Worm (Caenorhabditis elegans) whole organism, midembryonic: ENCODE data around the gene R11G1.7.

Source experiments
- T22C8.4 ChIP-seq: fragments of 200-800 bp; sonication (Bioruptor generic); IDR thresholded peaks from 2 replicates; pipeline ENCODE4 v1.3.6; 2022; ENCODE audit warnings: missing genetic modification characterization, missing compliant biosample characterization
- cog-1 ChIP-seq: sonication (generic microtip); optimal IDR thresholded peaks from 2 replicates; lab custom pipeline; 2016; ENCODE audit warnings: missing genetic modification characterization, missing compliant biosample characterization
- flt-1 ChIP-seq: fragments of 200-800 bp; sonication (Bioruptor generic); IDR thresholded peaks from 2 replicates; pipeline ENCODE4 v1.3.6; 2022; ENCODE audit warnings: missing genetic modification characterization, missing compliant biosample characterization
- klf-2 ChIP-seq: fragments of 200-800 bp; sonication (Bioruptor generic); conservative IDR thresholded peaks from 2 replicates; pipeline ENCODE4 v1.3.6; 2022; ENCODE audit warnings: missing genetic modification reagents, missing genetic modification characterization, missing compliant biosample characterization
- med-1 ChIP-seq: sonication (generic microtip); optimal IDR thresholded peaks from 2 replicates; lab custom pipeline; 2017; ENCODE audit warnings: missing genetic modification characterization, mild to moderate bottlenecking, missing compliant biosample characterization, antibody characterized with exemption, missing genetic modification reagents; ENCODE audit not compliant: insufficient read depth
- ref-1 ChIP-seq: fragments of 200-800 bp; sonication (Bioruptor generic); conservative IDR thresholded peaks from 2 replicates; pipeline ENCODE4 v1.3.6; 2022; ENCODE audit warnings: missing genetic modification reagents, missing genetic modification characterization, missing compliant biosample characterization
- tab-1 ChIP-seq: fragments of 200-800 bp; sonication (Bioruptor generic); IDR thresholded peaks from 2 replicates; pipeline ENCODE4 v1.3.6; 2022; ENCODE audit warnings: missing genetic modification characterization, missing compliant biosample characterization
- ztf-23 ChIP-seq: fragments of 200-800 bp; sonication (Bioruptor generic); IDR thresholded peaks from 2 replicates; pipeline ENCODE4 v1.3.6; 2022; ENCODE audit warnings: missing genetic modification reagents, missing genetic modification characterization, missing compliant biosample characterization
- ztf-29 ChIP-seq: fragments of 200-800 bp; sonication (Bioruptor generic); IDR thresholded peaks from 2 replicates; pipeline ENCODE4 v1.3.6; 2022; ENCODE audit warnings: missing genetic modification reagents, missing genetic modification characterization, missing compliant biosample characterization

R11G1.7 gene

ce11 chrX:3655972-3656371 lies at the start of gene R11G1.7:
Gene R11G1.7 (plus strand): TSS chrX:3656272.
- TF ChIP-seq cog-1 (tag; lab: Kevin White, UChicago) (no peak), klf-2 (GFP tag; lab: Robert Waterston, UW) (no peak), ref-1 (GFP tag; lab: Robert Waterston, UW) (no peak), flt-1 (GFP tag; lab: Robert Waterston, UW) (no peak), med-1 (GFP tag; lab: Kevin White, UChicago) (no peak), ztf-23 (GFP tag; lab: Robert Waterston, UW) (no peak), ztf-29 (GFP tag; lab: Robert Waterston, UW) (no peak), T22C8.4 (GFP tag; lab: Robert Waterston, UW) (no peak), tab-1 (no peak)

ce11 chrX:3610442-3610841 lies 45.6 kb upstream of the R11G1.7 start:
- no peak for TF ChIP-seq klf-2 (GFP tag; lab: Robert Waterston, UW)
- TF ChIP-seq flt-1 (GFP tag; lab: Robert Waterston, UW), result no peak
- TF ChIP-seq ztf-23 (GFP tag; lab: Robert Waterston, UW), result no peak
- no peak for TF ChIP-seq T22C8.4 (GFP tag; lab: Robert Waterston, UW)
- TF ChIP-seq ztf-29 (GFP tag; lab: Robert Waterston, UW), result no peak
- TF ChIP-seq ref-1 (GFP tag; lab: Robert Waterston, UW), result no peak
- TF ChIP-seq tab-1, result no peak
- no peak for TF ChIP-seq cog-1 (tag; lab: Kevin White, UChicago)
- TF ChIP-seq med-1 (GFP tag; lab: Kevin White, UChicago), result no peak

- TF ChIP-seq T22C8.4 (GFP tag; lab: Robert Waterston, UW) (no peak), flt-1 (GFP tag; lab: Robert Waterston, UW) (no peak), ref-1 (GFP tag; lab: Robert Waterston, UW) (no peak), ztf-29 (GFP tag; lab: Robert Waterston, UW) (no peak), cog-1 (tag; lab: Kevin White, UChicago) (no peak), ztf-23 (GFP tag; lab: Robert Waterston, UW) (no peak), med-1 (GFP tag; lab: Kevin White, UChicago) (no peak), klf-2 (GFP tag; lab: Robert Waterston, UW) (no peak), tab-1 (no peak)
Measured at ce11 chrX:3611042-3611623, 44.9 kb upstream of the R11G1.7 start, which contains the start of gene C18B2.5. Gene C18B2.5 (minus strand): TSS chrX:3611092.

ce11 chrX:3611740-3612139 lies 44.3 kb upstream of the R11G1.7 start:
- TF ChIP-seq ztf-29 (GFP tag; lab: Robert Waterston, UW) (no peak), med-1 (GFP tag; lab: Kevin White, UChicago) (no peak), T22C8.4 (GFP tag; lab: Robert Waterston, UW) (no peak), cog-1 (tag; lab: Kevin White, UChicago) (no peak), ztf-23 (GFP tag; lab: Robert Waterston, UW) (no peak), tab-1 (no peak), ref-1 (GFP tag; lab: Robert Waterston, UW) (no peak), klf-2 (GFP tag; lab: Robert Waterston, UW) (no peak), flt-1 (GFP tag; lab: Robert Waterston, UW) (no peak)

ce11 chrX:3613665-3614064 lies 42.4 kb upstream of the R11G1.7 start:
- TF ChIP-seq med-1 (GFP tag; lab: Kevin White, UChicago), result no peak
- no peak for TF ChIP-seq cog-1 (tag; lab: Kevin White, UChicago)
- no peak for TF ChIP-seq ztf-29 (GFP tag; lab: Robert Waterston, UW)
- no peak for TF ChIP-seq ztf-23 (GFP tag; lab: Robert Waterston, UW)
- no peak for TF ChIP-seq tab-1
- TF ChIP-seq T22C8.4 (GFP tag; lab: Robert Waterston, UW), result no peak
- no peak for TF ChIP-seq ref-1 (GFP tag; lab: Robert Waterston, UW)
- TF ChIP-seq flt-1 (GFP tag; lab: Robert Waterston, UW), result no peak
- no peak for TF ChIP-seq klf-2 (GFP tag; lab: Robert Waterston, UW)

- TF ChIP-seq ztf-23 (GFP tag; lab: Robert Waterston, UW) (no peak), med-1 (GFP tag; lab: Kevin White, UChicago) (no peak), T22C8.4 (GFP tag; lab: Robert Waterston, UW) (no peak), klf-2 (GFP tag; lab: Robert Waterston, UW) (no peak), tab-1 (no peak)
Measured at ce11 chrX:3617218-3617617, 38.9 kb upstream of the R11G1.7 start, which contains the start of gene del-9. Gene del-9 (minus strand): TSS chrX:3617318.

ce11 chrX:3618842-3619241 lies 37.2 kb upstream of the R11G1.7 start:
- TF ChIP-seq tab-1, result no peak

ce11 chrX:3623162-3623561 lies 32.9 kb upstream of the R11G1.7 start, which contains the start of gene C18B2.2:
Gene C18B2.2 (plus strand): TSS chrX:3623462.
- TF ChIP-seq ztf-29 (GFP tag; lab: Robert Waterston, UW), result no peak
- TF ChIP-seq cog-1 (tag; lab: Kevin White, UChicago), result no peak
- TF ChIP-seq T22C8.4 (GFP tag; lab: Robert Waterston, UW), result no peak
- TF ChIP-seq ref-1 (GFP tag; lab: Robert Waterston, UW), result no peak
- TF ChIP-seq med-1 (GFP tag; lab: Kevin White, UChicago), result no peak

- TF ChIP-seq klf-2 (GFP tag; lab: Robert Waterston, UW) (no peak), ref-1 (GFP tag; lab: Robert Waterston, UW) (no peak), ztf-23 (GFP tag; lab: Robert Waterston, UW) (no peak), flt-1 (GFP tag; lab: Robert Waterston, UW) (no peak)
Measured at ce11 chrX:3625599-3625998, 30.5 kb upstream of the R11G1.7 start.

- TF ChIP-seq cog-1 (tag; lab: Kevin White, UChicago) (no peak), tab-1 (no peak), ztf-23 (GFP tag; lab: Robert Waterston, UW) (no peak), klf-2 (GFP tag; lab: Robert Waterston, UW) (no peak), flt-1 (GFP tag; lab: Robert Waterston, UW) (no peak), ref-1 (GFP tag; lab: Robert Waterston, UW) (no peak), med-1 (GFP tag; lab: Kevin White, UChicago) (no peak), ztf-29 (GFP tag; lab: Robert Waterston, UW) (no peak), T22C8.4 (GFP tag; lab: Robert Waterston, UW) (no peak)
Measured at ce11 chrX:3628016-3628415, 28.1 kb upstream of the R11G1.7 start, which contains the start of gene vep-2. Gene vep-2 (plus strand): TSS chrX:3628316.
